Fruit fly (Drosophila melanogaster) whole organism, embryonic: ENCODE data around the gene Ac78C.

Source experiments
- Abd-B ChIP-seq: fragments of 200-800 bp; sonication (Bioruptor generic); optimal IDR thresholded peaks from 2 replicates; lab custom pipeline; 2018; ENCODE audit warnings: missing biosample characterization, mild to moderate bottlenecking, missing genetic modification characterization, moderate library complexity
- B-H2 ChIP-seq: fragments of 200-800 bp; sonication (Bioruptor generic); optimal IDR thresholded peaks from 2 replicates; lab custom pipeline; 2018; ENCODE audit warnings: missing biosample characterization, mild to moderate bottlenecking, missing genetic modification characterization
- Blimp-1 ChIP-seq: fragments of 200-800 bp; sonication (Bioruptor generic); optimal IDR thresholded peaks from 3 replicates; lab custom pipeline; 2018; ENCODE audit warnings: missing biosample characterization, missing genetic modification characterization, mild to moderate bottlenecking, moderate library complexity, missing genetic modification reagents
- CG10209 ChIP-seq: fragments of 200-800 bp; sonication (Bioruptor generic); optimal IDR thresholded peaks from 3 replicates; lab custom pipeline; 2017; ENCODE audit warnings: missing biosample characterization, mild to moderate bottlenecking, missing genetic modification characterization, missing genetic modification reagents
- CG10543 ChIP-seq: fragments of 200-800 bp; sonication (Bioruptor generic); optimal IDR thresholded peaks from 3 replicates; lab custom pipeline; 2017; ENCODE audit warnings: missing biosample characterization, mild to moderate bottlenecking, missing genetic modification characterization, moderate library complexity
- CG12071 ChIP-seq: fragments of 200-800 bp; sonication (Bioruptor generic); optimal IDR thresholded peaks from 3 replicates; lab custom pipeline; 2018; ENCODE audit warnings: missing biosample characterization, mild to moderate bottlenecking, missing genetic modification characterization
- CG12155 ChIP-seq: fragments of 200-800 bp; sonication (Bioruptor generic); optimal IDR thresholded peaks from 3 replicates; lab custom pipeline; 2016; ENCODE audit warnings: missing biosample characterization, missing genetic modification characterization
- CG12391 ChIP-seq: fragments of 200-800 bp; sonication (Bioruptor generic); optimal IDR thresholded peaks from 3 replicates; lab custom pipeline; 2018; ENCODE audit warnings: missing biosample characterization, mild to moderate bottlenecking, missing genetic modification characterization, moderate library complexity
- CG12659 ChIP-seq: fragments of 200-800 bp; sonication (Bioruptor generic); optimal IDR thresholded peaks from 3 replicates; lab custom pipeline; 2017; ENCODE audit warnings: mild to moderate bottlenecking, missing biosample characterization, missing genetic modification reagents, missing genetic modification characterization
- CG12769 ChIP-seq: fragments of 200-800 bp; sonication (Bioruptor generic); optimal IDR thresholded peaks from 2 replicates; lab custom pipeline; 2019; ENCODE audit warnings: missing biosample characterization, mild to moderate bottlenecking, missing genetic modification characterization, moderate library complexity
- CG13424 ChIP-seq: fragments of 200-800 bp; sonication (Bioruptor generic); optimal IDR thresholded peaks from 2 replicates; lab custom pipeline; 2019; ENCODE audit warnings: missing biosample characterization, mild to moderate bottlenecking, missing genetic modification characterization, moderate library complexity
- CG1647 ChIP-seq: fragments of 200-800 bp; sonication (Bioruptor generic); optimal IDR thresholded peaks from 3 replicates; lab custom pipeline; 2016; ENCODE audit warnings: missing biosample characterization, missing genetic modification characterization
- CG17361 ChIP-seq: fragments of 200-800 bp; sonication (Bioruptor generic); IDR thresholded peaks from 3 replicates; pipeline ENCODE4 v1.3.6; 2022; ENCODE audit warnings: missing biosample characterization, missing genetic modification characterization
- CG18599 ChIP-seq: fragments of 200-800 bp; sonication (Bioruptor generic); optimal IDR thresholded peaks from 3 replicates; lab custom pipeline; 2017; ENCODE audit warnings: missing biosample characterization, missing genetic modification characterization, mild to moderate bottlenecking, moderate library complexity, missing genetic modification reagents
- CG31224 ChIP-seq: fragments of 200-800 bp; sonication (Bioruptor generic); IDR thresholded peaks from 2 replicates; pipeline ENCODE4 v1.3.6; 2022; ENCODE audit warnings: missing biosample characterization, missing genetic modification characterization
- CG32532 ChIP-seq: fragments of 200-800 bp; sonication (Bioruptor generic); IDR thresholded peaks from 2 replicates; pipeline ENCODE4 v1.3.6; 2022; ENCODE audit warnings: missing biosample characterization, missing genetic modification characterization
- CG34376 ChIP-seq: fragments of 200-800 bp; sonication (Bioruptor generic); optimal IDR thresholded peaks from 2 replicates; lab custom pipeline; 2018; ENCODE audit warnings: missing biosample characterization, mild to moderate bottlenecking, missing genetic modification characterization
- CG4328 ChIP-seq: fragments of 200-800 bp; sonication (Bioruptor generic); optimal IDR thresholded peaks from 3 replicates; lab custom pipeline; 2017; ENCODE audit warnings: missing biosample characterization, missing genetic modification reagents, missing genetic modification characterization
- CG7987 ChIP-seq: fragments of 200-800 bp; sonication (Bioruptor generic); optimal IDR thresholded peaks from 2 replicates; lab custom pipeline; 2018; ENCODE audit warnings: missing biosample characterization, mild to moderate bottlenecking, missing genetic modification characterization, moderate library complexity
- CG9817 ChIP-seq: fragments of 200-800 bp; sonication (Bioruptor generic); optimal IDR thresholded peaks from 2 replicates; lab custom pipeline; 2018; ENCODE audit warnings: missing biosample characterization, mild to moderate bottlenecking, missing genetic modification characterization, moderate library complexity
- CkIIα-i1 ChIP-seq: fragments of 200-800 bp; sonication (Bioruptor generic); IDR thresholded peaks from 2 replicates; pipeline ENCODE4 v1.3.6; 2022; ENCODE audit warnings: missing biosample characterization, missing genetic modification characterization
- CrebB ChIP-seq: fragments of 200-800 bp; sonication (Bioruptor generic); optimal IDR thresholded peaks from 3 replicates; lab custom pipeline; 2018; ENCODE audit warnings: missing biosample characterization, mild to moderate bottlenecking, missing genetic modification characterization
- Fer1 ChIP-seq: fragments of 200-800 bp; sonication (Bioruptor generic); optimal IDR thresholded peaks from 2 replicates; lab custom pipeline; 2017; ENCODE audit warnings: missing biosample characterization, mild to moderate bottlenecking, missing genetic modification characterization
- HLHmδ ChIP-seq: fragments of 200-800 bp; sonication (Bioruptor generic); optimal IDR thresholded peaks from 2 replicates; lab custom pipeline; 2018; ENCODE audit warnings: missing biosample characterization, mild to moderate bottlenecking, missing genetic modification characterization, moderate library complexity
- Hmr ChIP-seq: fragments of 200-800 bp; sonication (Bioruptor generic); optimal IDR thresholded peaks from 3 replicates; lab custom pipeline; 2017; ENCODE audit warnings: mild to moderate bottlenecking, missing biosample characterization, missing genetic modification reagents, missing genetic modification characterization
- Lim3 ChIP-seq: fragments of 200-800 bp; sonication (Bioruptor generic); IDR thresholded peaks from 2 replicates; pipeline ENCODE4 v1.3.6; 2022; ENCODE audit warnings: missing biosample characterization, missing genetic modification characterization
- Mes4 ChIP-seq: fragments of 200-800 bp; sonication (Bioruptor generic); optimal IDR thresholded peaks from 2 replicates; lab custom pipeline; 2016; ENCODE audit warnings: missing biosample characterization, missing genetic modification characterization
- Myb ChIP-seq: fragments of 200-800 bp; sonication (Bioruptor generic); optimal IDR thresholded peaks from 2 replicates; lab custom pipeline; 2016; ENCODE audit warnings: missing biosample characterization, missing genetic modification characterization
- PHDP ChIP-seq: fragments of 200-800 bp; sonication (Bioruptor generic); optimal IDR thresholded peaks from 3 replicates; lab custom pipeline; 2018; ENCODE audit warnings: missing biosample characterization, mild to moderate bottlenecking, missing genetic modification characterization, moderate library complexity
- Rfx ChIP-seq: fragments of 200-800 bp; sonication (Bioruptor generic); IDR thresholded peaks from 2 replicates; pipeline ENCODE4 v1.3.6; 2022; ENCODE audit warnings: missing biosample characterization, missing genetic modification characterization
- Trl ChIP-seq, 3 experiments: fragments of >200 bp in 2 of 3; fragments of 200-800 bp in 1 of 3; sonication (Bioruptor generic) in 1 of 3; optimal IDR thresholded peaks; 2 replicates in 1 of 3; 3 replicates in 2 of 3; lab custom pipeline; 2016 to 2017; ENCODE audit warnings: missing biosample characterization in 1 of 3, missing genetic modification characterization in 1 of 3
- abd-A ChIP-seq: fragments of 200-800 bp; sonication (Bioruptor generic); optimal IDR thresholded peaks from 3 replicates; lab custom pipeline; 2019; ENCODE audit warnings: missing biosample characterization, mild to moderate bottlenecking, missing genetic modification characterization, moderate library complexity
- bab2 ChIP-seq: fragments of 200-800 bp; sonication (Bioruptor generic); optimal IDR thresholded peaks from 2 replicates; lab custom pipeline; 2016; ENCODE audit warnings: missing biosample characterization, missing genetic modification characterization
- bigmax ChIP-seq: fragments of 200-800 bp; sonication (Bioruptor generic); optimal IDR thresholded peaks from 2 replicates; lab custom pipeline; 2018; ENCODE audit warnings: missing biosample characterization, mild to moderate bottlenecking, missing genetic modification characterization
- caup ChIP-seq: fragments of 200-800 bp; sonication (Bioruptor generic); optimal IDR thresholded peaks from 3 replicates; lab custom pipeline; 2017; ENCODE audit warnings: missing biosample characterization, mild to moderate bottlenecking, missing genetic modification characterization, moderate library complexity; ENCODE audit not compliant: severe bottlenecking
- cg ChIP-seq: fragments of 200-800 bp; sonication (Bioruptor generic); optimal IDR thresholded peaks from 3 replicates; lab custom pipeline; 2019; ENCODE audit warnings: missing biosample characterization, mild to moderate bottlenecking, missing genetic modification characterization, moderate library complexity
- ci ChIP-seq: fragments of 200-800 bp; sonication (Bioruptor generic); IDR thresholded peaks from 3 replicates; pipeline ENCODE4 v1.3.6; 2022; ENCODE audit warnings: missing biosample characterization, missing genetic modification characterization
- dm ChIP-seq: fragments of 200-800 bp; sonication (Bioruptor generic); optimal IDR thresholded peaks from 3 replicates; lab custom pipeline; 2016; ENCODE audit warnings: missing biosample characterization, missing genetic modification characterization
- dysf ChIP-seq: fragments of 200-800 bp; sonication (Bioruptor generic); IDR thresholded peaks from 3 replicates; pipeline ENCODE4 v1.3.6; 2022; ENCODE audit warnings: missing biosample characterization, missing genetic modification characterization
- ftz-f1 ChIP-seq: fragments of 200-800 bp; sonication (Bioruptor generic); optimal IDR thresholded peaks from 2 replicates; lab custom pipeline; 2016; ENCODE audit warnings: missing biosample characterization, missing genetic modification characterization
- gro ChIP-seq: fragments of 200-800 bp; sonication (Bioruptor generic); optimal IDR thresholded peaks from 2 replicates; lab custom pipeline; 2016; ENCODE audit warnings: missing biosample characterization, missing genetic modification characterization
- insv ChIP-seq, 2 experiments: fragments of 200-800 bp; sonication (Bioruptor generic); optimal IDR thresholded peaks; 3 replicates each; lab custom pipeline; 2016 to 2018; ENCODE audit warnings: missing biosample characterization in 2 of 2, missing genetic modification characterization in 2 of 2
- lab ChIP-seq: fragments of 200-800 bp; sonication (Bioruptor generic); optimal IDR thresholded peaks from 3 replicates; lab custom pipeline; 2017; ENCODE audit warnings: missing biosample characterization, missing genetic modification characterization, mild to moderate bottlenecking, moderate library complexity, missing genetic modification reagents
- p53 ChIP-seq: fragments of 200-800 bp; sonication (Bioruptor generic); optimal IDR thresholded peaks from 2 replicates; lab custom pipeline; 2016; ENCODE audit warnings: missing biosample characterization, missing genetic modification characterization
- pho ChIP-seq: fragments of 200-800 bp; sonication (Bioruptor generic); optimal IDR thresholded peaks from 2 replicates; lab custom pipeline; 2016; ENCODE audit warnings: missing biosample characterization, missing genetic modification characterization
- sd ChIP-seq: fragments of 200-800 bp; sonication (Bioruptor generic); optimal IDR thresholded peaks from 3 replicates; lab custom pipeline; 2018; ENCODE audit warnings: missing biosample characterization, mild to moderate bottlenecking, missing genetic modification characterization, moderate library complexity

Gene Ac78C

DNA sequence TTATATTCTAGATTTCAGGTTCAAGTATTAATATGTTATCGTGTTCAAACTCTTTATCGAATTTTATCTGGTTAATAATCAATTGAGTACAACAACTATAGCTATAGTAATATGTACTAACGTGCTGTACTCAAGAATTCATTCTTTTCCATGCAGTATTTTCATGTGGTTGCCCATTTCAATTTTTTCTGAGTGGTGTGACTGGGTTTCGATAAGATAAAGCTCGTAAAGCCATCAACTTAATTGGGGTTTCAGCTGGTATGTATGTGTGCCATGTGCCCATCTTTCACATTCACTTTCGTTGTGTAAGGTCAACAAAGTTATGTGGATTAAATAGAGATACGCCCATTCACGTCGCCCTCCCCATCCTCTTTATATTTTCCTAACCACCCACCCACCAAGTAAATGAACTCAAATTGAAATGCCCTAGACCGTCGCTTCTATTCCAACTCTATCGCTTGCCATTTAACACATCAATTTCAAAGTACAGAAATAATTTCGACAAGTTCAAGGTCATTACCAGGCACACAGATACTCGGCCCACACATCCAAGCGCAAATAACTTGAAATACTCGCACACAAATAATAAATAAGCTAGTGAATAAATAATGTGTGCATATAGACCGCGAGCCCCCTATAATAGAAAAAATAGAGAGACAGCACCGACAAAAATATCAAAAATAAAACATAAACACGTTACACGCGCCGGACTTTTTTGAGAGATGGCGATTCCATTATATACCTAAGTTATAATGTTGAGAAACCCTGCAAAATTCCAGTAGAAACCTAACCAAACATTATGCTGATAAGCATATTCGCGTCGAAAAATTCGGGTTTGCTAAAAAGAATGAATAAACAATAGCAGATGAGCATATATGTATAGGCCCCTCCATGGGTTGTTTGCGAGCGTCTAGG lies 33.1 kb upstream of the Ac78C start:
- TF ChIP-seq CG7987 (GFP tag; lab: Kevin White, UChicago) (peak; percentile 18), CG10209 (GFP tag; lab: Kevin White, UChicago) (peak; percentile 37), dm (GFP tag; lab: Kevin White, UChicago) (peak; percentile 23), Lim3 (GFP tag; lab: Robert Waterston, UW) (peak; percentile 17; the same call in 1 of the 2 replicates), CG12155 (GFP tag; lab: Kevin White, UChicago) (no peak), dysf (peak; percentile 31; the same call in 1 of the 3 replicates), CG31224 (GFP tag; lab: Robert Waterston, UW) (peak; percentile 55), ftz-f1 (peak; percentile 72), pho (peak; percentile 38), insv (GFP tag; optimal IDR thresholded peaks at IDR 0.05; lab: Kevin White, UChicago) (no peak), CG32532 (GFP tag; lab: Robert Waterston, UW) (peak; percentile 35; the same call in 1 of the 2 replicates), CG1647 (GFP tag; lab: Kevin White, UChicago) (no peak), bab2 (peak; percentile 59), CG12391 (tag; lab: Kevin White, UChicago) (peak; percentile 11), gro (GFP tag; lab: Kevin White, UChicago) (peak; percentile 68), HLHmδ (GFP tag; lab: Kevin White, UChicago) (no peak), abd-A (tag; lab: Kevin White, UChicago) (peak; percentile 85), Rfx (peak; percentile 32; the same call in 1 of the 2 replicates), Abd-B (no peak), bigmax (GFP tag; lab: Kevin White, UChicago) (peak; percentile 92), Mes4 (GFP tag; lab: Kevin White, UChicago) (no peak), CG34376 (peak; percentile 77), caup (GFP tag; lab: Kevin White, UChicago) (peak; percentile 11), CG9817 (no peak), Hmr (GFP tag; lab: Kevin White, UChicago) (peak; percentile 61), CG12071 (GFP tag; lab: Kevin White, UChicago) (peak; percentile 4), cg (GFP tag; lab: Kevin White, UChicago) (peak; percentile 43), CG17361 (GFP tag; lab: Robert Waterston, UW) (0 out of 3 replicates have a peak, but pooled peaks have one; percentile 37), CkIIα-i1 (GFP tag; lab: Robert Waterston, UW) (no peak), CG4328 (GFP tag; lab: Kevin White, UChicago) (peak; percentile 26), sd (tag; lab: Kevin White, UChicago) (peak; percentile 96), B-H2 (peak; percentile 11), CG12769 (peak; percentile 13), lab (peak; percentile 48), CG10543 (GFP tag; lab: Kevin White, UChicago) (peak; percentile 84), Blimp-1 (GFP tag; lab: Kevin White, UChicago) (peak; percentile 73), Fer1 (peak; percentile 51), PHDP (tag; lab: Kevin White, UChicago) (peak; percentile 0), ci (GFP tag; lab: Robert Waterston, UW) (0 out of 3 replicates have a peak, but pooled peaks have one; percentile 13), Myb (GFP tag; lab: Kevin White, UChicago) (no peak), CrebB (tag; lab: Kevin White, UChicago) (peak; percentile 22), CG13424 (tag; lab: Kevin White, UChicago) (peak; percentile 1), CG18599 (GFP tag; lab: Kevin White, UChicago) (peak; percentile 49), p53 (GFP tag; lab: Kevin White, UChicago) (peak; percentile 4), CG12659 (peak; percentile 14), Trl (optimal IDR thresholded peaks at IDR 0.05; lab: Kevin White, UChicago) (peak in 1 of 2 experiments; percentile 52), Trl (GFP tag; optimal IDR thresholded peaks at IDR 0.05; lab: Kevin White, UChicago) (no peak)
